Worm (Caenorhabditis elegans) whole organism, early embryonic: ENCODE results near the gene nas-7.

ENCODE experiments used
- B0310.2 ChIP-seq: sonication (generic microtip); optimal IDR thresholded peaks from 2 replicates; lab custom pipeline; 2016; ENCODE audit warnings: mild to moderate bottlenecking, missing genetic modification characterization, missing compliant biosample characterization
- F13C5.2 ChIP-seq: sonication (generic microtip); optimal IDR thresholded peaks from 2 replicates; lab custom pipeline; 2017; ENCODE audit warnings: mild to moderate bottlenecking, missing genetic modification characterization, inconsistent platforms, missing compliant biosample characterization
- aly-1 ChIP-seq: sonication (generic microtip); optimal IDR thresholded peaks from 2 replicates; lab custom pipeline; 2016; ENCODE audit warnings: missing genetic modification characterization, missing compliant biosample characterization
- ama-1 ChIP-seq: fragments of 150-350 bp; optimal IDR thresholded peaks from 2 replicates; lab custom pipeline; 2014
- ceh-13 ChIP-seq: fragments of 200-800 bp; sonication (Bioruptor generic); optimal IDR thresholded peaks from 2 replicates; lab custom pipeline; 2018; ENCODE audit warnings: mild to moderate bottlenecking, missing genetic modification characterization, missing compliant biosample characterization
- ceh-36 ChIP-seq: sonication (generic microtip); optimal IDR thresholded peaks from 2 replicates; lab custom pipeline; 2016; ENCODE audit warnings: missing genetic modification characterization, inconsistent platforms, missing compliant biosample characterization
- ets-7 ChIP-seq: sonication (generic microtip); optimal IDR thresholded peaks from 2 replicates; lab custom pipeline; 2016; ENCODE audit warnings: missing genotype, missing genetic modification characterization, missing compliant biosample characterization
- flt-1 ChIP-seq: fragments of 200-800 bp; sonication (Bioruptor generic); IDR thresholded peaks from 2 replicates; pipeline ENCODE4 v1.3.6; 2022; ENCODE audit warnings: missing genetic modification characterization, missing compliant biosample characterization
- hmbx-1 ChIP-seq: sonication (generic microtip); optimal IDR thresholded peaks from 2 replicates; lab custom pipeline; 2016; ENCODE audit warnings: mild to moderate bottlenecking, missing genetic modification characterization, missing compliant biosample characterization
- hmg-4 ChIP-seq: fragments of 200-800 bp; sonication (Bioruptor generic); optimal IDR thresholded peaks from 2 replicates; lab custom pipeline; 2018; ENCODE audit warnings: mild to moderate bottlenecking, missing genetic modification characterization, missing compliant biosample characterization
- hnd-1 ChIP-seq: sonication (generic microtip); optimal IDR thresholded peaks from 2 replicates; lab custom pipeline; 2016; ENCODE audit warnings: missing genetic modification characterization, missing compliant biosample characterization
- pes-1 ChIP-seq: fragments of 200-800 bp; sonication (Bioruptor generic); IDR thresholded peaks from 2 replicates; pipeline ENCODE4 v1.3.6; 2022; ENCODE audit warnings: missing genetic modification reagents, missing genetic modification characterization, missing compliant biosample characterization
- scrt-1 ChIP-seq: fragments of 200-800 bp; sonication (Bioruptor generic); IDR thresholded peaks from 2 replicates; pipeline ENCODE4 v1.3.6; 2022; ENCODE audit warnings: missing genetic modification characterization, missing compliant biosample characterization
- sea-1 ChIP-seq: fragments of 200-800 bp; sonication (Bioruptor generic); conservative IDR thresholded peaks from 2 replicates; pipeline ENCODE4 v1.3.6; 2022; ENCODE audit warnings: missing genetic modification characterization, missing compliant biosample characterization
- tbx-11 ChIP-seq: fragments of 200-800 bp; sonication (Bioruptor generic); IDR thresholded peaks from 2 replicates; pipeline ENCODE4 v1.3.6; 2022; ENCODE audit warnings: missing genetic modification characterization, missing compliant biosample characterization
- tbx-37 ChIP-seq: fragments of 200-800 bp; sonication (Bioruptor generic); conservative IDR thresholded peaks from 2 replicates; pipeline ENCODE4 v1.3.6; 2022; ENCODE audit warnings: missing genetic modification reagents, missing genetic modification characterization, missing compliant biosample characterization
- tra-4 ChIP-seq: sonication (generic microtip); optimal IDR thresholded peaks from 2 replicates; lab custom pipeline; 2017; ENCODE audit warnings: missing genetic modification characterization, missing compliant biosample characterization

The nas-7 gene

ce11 chrII:7413764-7414163, 11.2 kb upstream of the nas-7 start:
- no peak for TF ChIP-seq aly-1 (tag; lab: Kevin White, UChicago)
- TF ChIP-seq B0310.2 (tag; lab: Kevin White, UChicago) = no peak
- TF ChIP-seq scrt-1 (GFP tag; lab: Robert Waterston, UW) = no peak
- no peak for TF ChIP-seq tbx-37 (GFP tag; lab: Robert Waterston, UW)
- TF ChIP-seq flt-1 (GFP tag; lab: Robert Waterston, UW) = no peak
- TF ChIP-seq F13C5.2 (tag; lab: Kevin White, UChicago) = no peak

- no peak for TF ChIP-seq tra-4 (tag; lab: Kevin White, UChicago)
- TF ChIP-seq aly-1 (tag; lab: Kevin White, UChicago) = no peak
- no peak for TF ChIP-seq ceh-36 (tag; lab: Kevin White, UChicago)
- no peak for TF ChIP-seq ama-1 (lab: Kevin White, UChicago)
- no peak for TF ChIP-seq B0310.2 (tag; lab: Kevin White, UChicago)
- no peak for TF ChIP-seq tbx-11
- TF ChIP-seq ets-7 (tag; lab: Kevin White, UChicago) = no peak
- no peak for TF ChIP-seq scrt-1 (GFP tag; lab: Robert Waterston, UW)
- no peak for TF ChIP-seq sea-1 (GFP tag; lab: Robert Waterston, UW)
- TF ChIP-seq hmbx-1 (tag; lab: Kevin White, UChicago) = no peak
- TF ChIP-seq flt-1 (GFP tag; lab: Robert Waterston, UW) = no peak
- no peak for TF ChIP-seq hmg-4 (GFP tag; lab: Kevin White, UChicago)
- no peak for TF ChIP-seq F13C5.2 (tag; lab: Kevin White, UChicago)
- TF ChIP-seq ceh-13 = no peak
- TF ChIP-seq tbx-37 (GFP tag; lab: Robert Waterston, UW) = no peak
- no peak for TF ChIP-seq pes-1 (GFP tag; lab: Robert Waterston, UW)
These were observed 10.8 kb upstream of the nas-7 start for ce11 chrII:7413275-7413674.

ce11 chrII:7411930-7412329, 9.4 kb upstream of the nas-7 start, which contains the start of gene K02A2.5:
Gene K02A2.5, minus strand, starts transcription at chrII:7412030.
- no peak for TF ChIP-seq pes-1 (GFP tag; lab: Robert Waterston, UW)
- TF ChIP-seq flt-1 (GFP tag; lab: Robert Waterston, UW) = no peak
- no peak for TF ChIP-seq hmg-4 (GFP tag; lab: Kevin White, UChicago)
- TF ChIP-seq hmbx-1 (tag; lab: Kevin White, UChicago) = no peak
- TF ChIP-seq ceh-36 (tag; lab: Kevin White, UChicago) = no peak

ce11 chrII:7408192-7408591, 5.7 kb upstream of the nas-7 start, which contains the start of gene srd-55:
Gene srd-55, plus strand, starts transcription at chrII:7408492.
- TF ChIP-seq scrt-1 (GFP tag; lab: Robert Waterston, UW) (no peak), ceh-13 (no peak), tra-4 (tag; lab: Kevin White, UChicago) (no peak), ama-1 (lab: Kevin White, UChicago) (no peak), ets-7 (tag; lab: Kevin White, UChicago) (no peak), aly-1 (tag; lab: Kevin White, UChicago) (no peak), tbx-37 (GFP tag; lab: Robert Waterston, UW) (no peak), hnd-1 (no peak), ceh-36 (tag; lab: Kevin White, UChicago) (no peak), hmg-4 (GFP tag; lab: Kevin White, UChicago) (no peak), sea-1 (GFP tag; lab: Robert Waterston, UW) (no peak)

ce11 chrII:7406438-7406837, 3.9 kb upstream of the nas-7 start:
- no peak for TF ChIP-seq ceh-36 (tag; lab: Kevin White, UChicago)
- no peak for TF ChIP-seq aly-1 (tag; lab: Kevin White, UChicago)
- TF ChIP-seq ceh-13 = no peak
- TF ChIP-seq F13C5.2 (tag; lab: Kevin White, UChicago) = no peak
- no peak for TF ChIP-seq ama-1 (lab: Kevin White, UChicago)
- TF ChIP-seq tbx-11 = no peak

ce11 chrII:7405262-7405661, 2.7 kb upstream of the nas-7 start:
- TF ChIP-seq ceh-36 (tag; lab: Kevin White, UChicago) (no peak), B0310.2 (tag; lab: Kevin White, UChicago) (no peak), ceh-13 (no peak), hnd-1 (no peak), flt-1 (GFP tag; lab: Robert Waterston, UW) (no peak), scrt-1 (GFP tag; lab: Robert Waterston, UW) (no peak), tra-4 (tag; lab: Kevin White, UChicago) (no peak), ama-1 (lab: Kevin White, UChicago) (no peak), pes-1 (GFP tag; lab: Robert Waterston, UW) (no peak), hmbx-1 (tag; lab: Kevin White, UChicago) (no peak), tbx-11 (no peak), sea-1 (GFP tag; lab: Robert Waterston, UW) (no peak), F13C5.2 (tag; lab: Kevin White, UChicago) (no peak)

- TF ChIP-seq sea-1 (GFP tag; lab: Robert Waterston, UW) (no peak), hmg-4 (GFP tag; lab: Kevin White, UChicago) (no peak), ets-7 (tag; lab: Kevin White, UChicago) (no peak)
These were observed 1.5 kb upstream of the nas-7 start for ce11 chrII:7404001-7404400.

ce11 chrII:7398712-7399111, 3.8 kb downstream of the nas-7 start, which contains the start of gene C07D10.1:
Gene C07D10.1, plus strand, starts transcription at chrII:7399012.
- TF ChIP-seq pes-1 (GFP tag; lab: Robert Waterston, UW) (no peak), hnd-1 (no peak), scrt-1 (GFP tag; lab: Robert Waterston, UW) (no peak), ceh-36 (tag; lab: Kevin White, UChicago) (no peak), tbx-37 (GFP tag; lab: Robert Waterston, UW) (no peak), B0310.2 (tag; lab: Kevin White, UChicago) (no peak), hmbx-1 (tag; lab: Kevin White, UChicago) (no peak), ama-1 (lab: Kevin White, UChicago) (no peak), hmg-4 (GFP tag; lab: Kevin White, UChicago) (no peak), tra-4 (tag; lab: Kevin White, UChicago) (no peak), aly-1 (tag; lab: Kevin White, UChicago) (no peak), flt-1 (GFP tag; lab: Robert Waterston, UW) (no peak), sea-1 (GFP tag; lab: Robert Waterston, UW) (no peak), ets-7 (tag; lab: Kevin White, UChicago) (no peak), F13C5.2 (tag; lab: Kevin White, UChicago) (no peak)
